Worm (Caenorhabditis elegans): ENCODE results near the gene arrd-28.

DNA sequence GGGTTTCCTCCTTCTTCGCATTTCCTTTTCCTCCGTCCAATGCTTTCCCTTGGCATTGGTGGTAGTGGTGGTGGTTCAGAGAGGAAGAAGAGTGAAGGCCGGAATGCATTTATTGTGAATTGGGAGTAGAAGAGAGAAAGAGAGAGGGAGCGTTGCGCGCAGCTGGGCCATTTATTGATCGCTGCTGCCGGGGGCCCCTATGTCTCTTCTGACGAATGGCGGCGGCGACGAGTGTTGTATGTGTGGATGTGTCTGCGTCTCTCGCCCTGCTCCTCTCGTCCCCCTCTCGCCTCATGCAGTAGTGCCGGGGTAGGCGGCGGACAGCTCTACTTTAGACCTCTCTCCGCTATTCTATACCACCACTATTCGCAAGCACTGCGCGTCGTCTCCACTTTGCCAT is 37.2 kb upstream of the arrd-28 start, which contains the start of gene unc-115:
- no peak for TF ChIP-seq dao-5 (tag; optimal IDR thresholded peaks at IDR 0.05)
- TF ChIP-seq him-1 (tag; optimal IDR thresholded peaks at IDR 0.05) = peak; percentile 88
- peak; percentile 55 for TF ChIP-seq W03F9.2 (tag; optimal IDR thresholded peaks at IDR 0.05)
